Worm (Caenorhabditis elegans) whole organism, young adult: ENCODE data around the gene F44A2.7.

Experiments
- B0019.2 ChIP-seq: fragments of 200-800 bp; sonication (Bioruptor generic); conservative IDR thresholded peaks from 2 replicates; pipeline ENCODE4 v1.3.6; 2022; ENCODE audit warnings: missing genetic modification reagents, missing genetic modification characterization, missing compliant biosample characterization
- B0035.1 ChIP-seq: sonication (generic microtip); optimal IDR thresholded peaks from 2 replicates; lab custom pipeline; 2016; ENCODE audit warnings: missing genetic modification characterization, mild to moderate bottlenecking, missing compliant biosample characterization, missing genotype, missing genetic modification reagents
- B0261.1 ChIP-seq: sonication (generic microtip); optimal IDR thresholded peaks from 2 replicates; lab custom pipeline; 2016; ENCODE audit warnings: mild to moderate bottlenecking, missing genetic modification characterization, moderate library complexity, missing compliant biosample characterization
- D2030.7 ChIP-seq: fragments of 200-800 bp; sonication (Bioruptor generic); IDR thresholded peaks from 2 replicates; pipeline ENCODE4 v1.3.6; 2022; ENCODE audit warnings: missing genetic modification reagents, missing genetic modification characterization, missing compliant biosample characterization
- F57C9.4 ChIP-seq: sonication (generic microtip); optimal IDR thresholded peaks from 2 replicates; lab custom pipeline; 2017; ENCODE audit warnings: mild to moderate bottlenecking, missing genetic modification characterization, missing compliant biosample characterization
- K11D2.4 ChIP-seq: fragments of 200-800 bp; sonication (Bioruptor generic); IDR thresholded peaks from 2 replicates; pipeline ENCODE4 v1.3.6; 2022; ENCODE audit warnings: missing genetic modification reagents, missing genetic modification characterization, missing compliant biosample characterization
- T26A5.8 ChIP-seq: sonication (generic microtip); optimal IDR thresholded peaks from 2 replicates; lab custom pipeline; 2016; ENCODE audit warnings: missing genetic modification characterization, missing compliant biosample characterization
- Y79H2A.3 ChIP-seq: fragments of 200-800 bp; sonication (Bioruptor generic); conservative IDR thresholded peaks from 2 replicates; pipeline ENCODE4 v1.3.6; 2022; ENCODE audit warnings: missing genetic modification reagents, missing genetic modification characterization, missing compliant biosample characterization
- Y95B8A.8 ChIP-seq: fragments of 200-800 bp; sonication (Bioruptor generic); IDR thresholded peaks from 2 replicates; pipeline ENCODE4 v1.3.6; 2022; ENCODE audit warnings: missing genetic modification reagents, missing genetic modification characterization, missing compliant biosample characterization
- ZK185.1 ChIP-seq: sonication (generic microtip); optimal IDR thresholded peaks from 2 replicates; lab custom pipeline; 2016; ENCODE audit warnings: mild to moderate bottlenecking, missing genetic modification characterization, missing compliant biosample characterization; ENCODE audit not compliant: poor library complexity, severe bottlenecking
- akir-1 ChIP-seq: fragments of 200-800 bp; sonication (Bioruptor generic); optimal IDR thresholded peaks from 2 replicates; lab custom pipeline; 2018; ENCODE audit warnings: mild to moderate bottlenecking, missing genetic modification characterization, moderate library complexity, missing compliant biosample characterization
- ama-1 ChIP-seq, 3 experiments: fragments of 150-350 bp in 1 of 3; sonication (generic microtip) in 2 of 3; optimal IDR thresholded peaks; 2 replicates each; lab custom pipeline; 2014 to 2018; ENCODE audit warnings: missing biosample characterization in 2 of 3, missing genetic modification characterization in 2 of 3, missing genetic modification reagents in 2 of 3
- aptf-3 ChIP-seq: fragments of 200-800 bp; sonication (Bioruptor generic); IDR thresholded peaks from 2 replicates; pipeline ENCODE4 v1.3.6; 2022; ENCODE audit warnings: missing genetic modification characterization, missing compliant biosample characterization
- atf-7 ChIP-seq: sonication (generic microtip); optimal IDR thresholded peaks from 2 replicates; lab custom pipeline; 2017; ENCODE audit warnings: mild to moderate bottlenecking, missing genetic modification characterization, missing compliant biosample characterization
- athp-1 ChIP-seq: sonication (generic microtip); optimal IDR thresholded peaks from 2 replicates; lab custom pipeline; 2017; ENCODE audit warnings: mild to moderate bottlenecking, missing genetic modification characterization, missing compliant biosample characterization
- bed-1 ChIP-seq: fragments of 200-800 bp; sonication (Bioruptor generic); IDR thresholded peaks from 2 replicates; pipeline ENCODE4 v1.3.6; 2022; ENCODE audit warnings: missing genetic modification reagents, missing genetic modification characterization, missing compliant biosample characterization
- bed-2 ChIP-seq: fragments of 200-800 bp; sonication (Bioruptor generic); IDR thresholded peaks from 2 replicates; pipeline ENCODE4 v1.3.6; 2022; ENCODE audit warnings: missing genetic modification reagents, missing genetic modification characterization, missing compliant biosample characterization
- ccch-3 ChIP-seq: fragments of 200-800 bp; sonication (Bioruptor generic); optimal IDR thresholded peaks from 2 replicates; lab custom pipeline; 2018; ENCODE audit warnings: mild to moderate bottlenecking, missing genetic modification characterization, missing compliant biosample characterization
- cebp-2 ChIP-seq: fragments of 200-800 bp; sonication (Bioruptor generic); IDR thresholded peaks from 2 replicates; pipeline ENCODE4 v1.3.6; 2022; ENCODE audit warnings: missing genetic modification characterization, missing compliant biosample characterization
- ceh-91 ChIP-seq: fragments of 200-800 bp; sonication (Bioruptor generic); IDR thresholded peaks from 2 replicates; pipeline ENCODE4 v1.3.6; 2022; ENCODE audit warnings: missing genetic modification reagents, missing genetic modification characterization, missing compliant biosample characterization
- chd-7 ChIP-seq: sonication (generic microtip); optimal IDR thresholded peaks from 2 replicates; lab custom pipeline; 2016; ENCODE audit warnings: mild to moderate bottlenecking, missing genetic modification characterization, moderate library complexity, missing compliant biosample characterization
- dox-1 ChIP-seq: fragments of 200-800 bp; sonication (Bioruptor generic); IDR thresholded peaks from 2 replicates; pipeline ENCODE4 v1.3.6; 2022; ENCODE audit warnings: missing genetic modification reagents, missing genetic modification characterization, missing compliant biosample characterization
- egrh-3 ChIP-seq: fragments of 200-800 bp; sonication (Bioruptor generic); IDR thresholded peaks from 2 replicates; pipeline ENCODE4 v1.3.6; 2022; ENCODE audit warnings: missing genetic modification reagents, missing genetic modification characterization, missing compliant biosample characterization
- fkh-3 ChIP-seq: sonication (generic microtip); optimal IDR thresholded peaks from 2 replicates; lab custom pipeline; 2016; ENCODE audit warnings: mild to moderate bottlenecking, missing genetic modification characterization, missing compliant biosample characterization
- lag-1 ChIP-seq: fragments of 200-800 bp; sonication (Bioruptor generic); IDR thresholded peaks from 2 replicates; pipeline ENCODE4 v1.3.6; 2022; ENCODE audit warnings: missing genetic modification reagents, missing genetic modification characterization, missing compliant biosample characterization
- let-526 ChIP-seq: fragments of 200-800 bp; sonication (Bioruptor generic); IDR thresholded peaks from 2 replicates; pipeline ENCODE4 v1.3.6; 2022; ENCODE audit warnings: missing genetic modification reagents, missing genetic modification characterization, missing compliant biosample characterization
- lir-1 ChIP-seq: fragments of 200-800 bp; sonication (Bioruptor generic); conservative IDR thresholded peaks from 2 replicates; pipeline ENCODE4 v1.3.6; 2022; ENCODE audit warnings: missing genetic modification reagents, missing genetic modification characterization, missing compliant biosample characterization
- lsl-1 ChIP-seq: fragments of 200-800 bp; sonication (Bioruptor generic); optimal IDR thresholded peaks from 2 replicates; lab custom pipeline; 2018; ENCODE audit warnings: mild to moderate bottlenecking, missing genetic modification characterization, moderate library complexity, missing compliant biosample characterization
- madf-8 ChIP-seq: fragments of 200-800 bp; sonication (Bioruptor generic); conservative IDR thresholded peaks from 2 replicates; pipeline ENCODE4 v1.3.6; 2022; ENCODE audit warnings: missing genetic modification reagents, missing genetic modification characterization, missing compliant biosample characterization
- mcd-1 ChIP-seq: fragments of 200-800 bp; sonication (Bioruptor generic); IDR thresholded peaks from 2 replicates; pipeline ENCODE4 v1.3.6; 2022; ENCODE audit warnings: missing genetic modification reagents, missing genetic modification characterization, missing compliant biosample characterization
- nfya-1 ChIP-seq: sonication (generic microtip); optimal IDR thresholded peaks from 2 replicates; lab custom pipeline; 2017; ENCODE audit warnings: antibody characterized with exemption, missing compliant biosample characterization, missing genetic modification characterization, borderline replicate concordance; ENCODE audit not compliant: insufficient read depth
- nfya-2 ChIP-seq: fragments of 200-800 bp; sonication (Bioruptor generic); IDR thresholded peaks from 2 replicates; pipeline ENCODE4 v1.3.6; 2022; ENCODE audit warnings: missing genetic modification reagents, missing genetic modification characterization, missing compliant biosample characterization
- nhr-90 ChIP-seq: sonication (generic microtip); optimal IDR thresholded peaks from 2 replicates; lab custom pipeline; 2016; ENCODE audit warnings: missing genotype, mild to moderate bottlenecking, missing genetic modification characterization, missing compliant biosample characterization
- pbrm-1 ChIP-seq: fragments of 200-800 bp; sonication (Bioruptor generic); IDR thresholded peaks from 2 replicates; pipeline ENCODE4 v1.3.6; 2022; ENCODE audit warnings: missing genetic modification reagents, missing genetic modification characterization, missing compliant biosample characterization
- rcor-1 ChIP-seq: fragments of 200-800 bp; sonication (Bioruptor generic); IDR thresholded peaks from 2 replicates; pipeline ENCODE4 v1.3.6; 2022; ENCODE audit warnings: missing genetic modification reagents, missing genetic modification characterization, missing compliant biosample characterization
- repo-1 ChIP-seq: sonication (generic microtip); optimal IDR thresholded peaks from 2 replicates; lab custom pipeline; 2017; ENCODE audit warnings: mild to moderate bottlenecking, missing genetic modification characterization, missing compliant biosample characterization
- sea-2 ChIP-seq: fragments of 200-800 bp; sonication (Bioruptor generic); IDR thresholded peaks from 2 replicates; pipeline ENCODE4 v1.3.6; 2022; ENCODE audit warnings: missing genetic modification characterization, missing compliant biosample characterization
- snpc-4 ChIP-seq, 5 experiments: fragments of 150-350 bp in 1 of 5; sonication (generic microtip) in 4 of 5; optimal IDR thresholded peaks; 2 replicates each; lab custom pipeline; 2014 to 2018; ENCODE audit warnings: missing genetic modification characterization in 5 of 5, missing biosample characterization in 3 of 5, antibody characterized with exemption in 2 of 5, mild to moderate bottlenecking in 2 of 5, missing compliant biosample characterization in 2 of 5, missing genotype in 2 of 5, moderate library complexity in 2 of 5, missing genetic modification reagents in 1 of 5
- sptf-2 ChIP-seq: fragments of 200-800 bp; sonication (Bioruptor generic); optimal IDR thresholded peaks from 2 replicates; lab custom pipeline; 2018; ENCODE audit warnings: mild to moderate bottlenecking, missing genetic modification characterization, missing compliant biosample characterization
- ztf-18 ChIP-seq: sonication (generic microtip); optimal IDR thresholded peaks from 2 replicates; lab custom pipeline; 2016; ENCODE audit warnings: missing genotype, mild to moderate bottlenecking, missing genetic modification characterization, missing compliant biosample characterization
- ztf-25 ChIP-seq: fragments of 200-800 bp; sonication (Bioruptor generic); IDR thresholded peaks from 2 replicates; pipeline ENCODE4 v1.3.6; 2022; ENCODE audit warnings: missing genetic modification reagents, missing genetic modification characterization, missing compliant biosample characterization
- ztf-3 ChIP-seq: fragments of 200-800 bp; sonication (Bioruptor generic); optimal IDR thresholded peaks from 2 replicates; lab custom pipeline; 2018; ENCODE audit warnings: mild to moderate bottlenecking, missing genetic modification characterization, missing compliant biosample characterization
- ztf-6 ChIP-seq: fragments of 200-800 bp; sonication (Bioruptor generic); IDR thresholded peaks from 2 replicates; pipeline ENCODE4 v1.3.6; 2022; ENCODE audit warnings: missing genetic modification reagents, missing genetic modification characterization, missing compliant biosample characterization

Gene F44A2.7

DNA sequence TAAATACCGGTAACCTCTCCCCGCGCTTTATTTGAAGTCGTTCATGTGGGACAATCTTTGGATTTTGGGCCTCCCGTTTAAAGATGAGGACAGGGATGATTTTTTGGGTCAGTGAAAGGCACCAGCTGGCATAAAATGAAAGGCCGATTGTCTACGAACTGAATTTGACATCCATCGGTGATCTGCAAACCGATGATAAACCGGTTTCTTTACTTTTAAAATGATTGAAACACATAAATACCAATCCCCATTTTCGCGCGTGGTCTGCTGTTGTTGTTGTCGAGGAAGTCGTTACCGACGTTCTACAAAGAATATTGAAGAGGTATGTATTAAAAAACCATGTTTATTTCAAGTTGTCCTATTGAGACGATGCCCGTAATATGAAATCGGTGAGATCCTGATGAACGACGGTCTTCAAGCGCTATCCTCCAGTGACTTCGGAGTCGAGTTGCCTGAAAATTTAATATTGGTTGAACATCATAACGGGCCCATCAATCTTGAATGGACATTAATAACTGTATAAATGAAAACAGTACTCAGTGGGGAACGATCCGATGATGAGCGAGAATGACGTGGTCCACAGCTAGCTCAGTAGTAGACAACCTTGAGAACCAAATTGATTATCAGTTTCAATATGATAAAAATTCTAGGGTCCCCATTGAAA lies 21.8 kb downstream of the F44A2.7 start (continued):
- TF ChIP-seq D2030.7 (GFP tag; lab: Robert Waterston, UW) = peak; percentile 49; the same call in 1 of the 2 replicates
- no peak for TF ChIP-seq repo-1
- TF ChIP-seq K11D2.4 (GFP tag; lab: Robert Waterston, UW) = peak; percentile 82
- TF ChIP-seq chd-7 (tag; lab: Kevin White, UChicago) = no peak
- 0 out of 2 replicates have a peak, but pooled peaks have one; percentile 11 for TF ChIP-seq B0019.2 (GFP tag; lab: Robert Waterston, UW)
- no peak for TF ChIP-seq T26A5.8 (tag; lab: Kevin White, UChicago)
- peak; percentile 91 for TF ChIP-seq Y79H2A.3 (GFP tag; lab: Robert Waterston, UW)
- no peak for TF ChIP-seq ztf-18
- peak; percentile 51 for TF ChIP-seq ZK185.1 (tag; lab: Kevin White, UChicago)
- TF ChIP-seq lir-1 (GFP tag; lab: Robert Waterston, UW) = 0 out of 2 replicates have a peak, but pooled peaks have one; percentile 27
- TF ChIP-seq F57C9.4 (tag; lab: Kevin White, UChicago) = no peak
- TF ChIP-seq rcor-1 = peak; percentile 62; the same call in 1 of the 2 replicates
- 0 out of 2 replicates have a peak, but pooled peaks have one; percentile 44 for TF ChIP-seq mcd-1 (GFP tag; lab: Robert Waterston, UW)
- TF ChIP-seq pbrm-1 = peak; percentile 74
- peak; percentile 74; the same call in 1 of the 2 replicates for TF ChIP-seq cebp-2 (GFP tag; lab: Robert Waterston, UW)
- TF ChIP-seq ccch-3 (GFP tag; lab: Kevin White, UChicago) = no peak
- no peak for TF ChIP-seq fkh-3 (tag; lab: Kevin White, UChicago)
- TF ChIP-seq egrh-3 (GFP tag; lab: Robert Waterston, UW) = peak; percentile 31; the same call in 1 of the 2 replicates
- TF ChIP-seq dox-1 (GFP tag; lab: Robert Waterston, UW) = peak; percentile 91
- TF ChIP-seq Y95B8A.8 (GFP tag; lab: Robert Waterston, UW) = peak; percentile 82
- TF ChIP-seq atf-7 = peak; percentile 47
- TF ChIP-seq B0035.1 (tag; lab: Kevin White, UChicago) = no peak
- peak; percentile 60; the same call in 1 of the 2 replicates for TF ChIP-seq ceh-91 (GFP tag; lab: Robert Waterston, UW)
- peak; percentile 21; the same call in 1 of the 2 replicates for TF ChIP-seq let-526 (GFP tag; lab: Robert Waterston, UW)
- no peak for TF ChIP-seq sea-2
- no peak for TF ChIP-seq nfya-2 (GFP tag; lab: Robert Waterston, UW)
- TF ChIP-seq bed-1 (GFP tag; lab: Robert Waterston, UW) = 0 out of 2 replicates have a peak, but pooled peaks have one; percentile 8
- no peak for TF ChIP-seq sptf-2 (GFP tag; lab: Kevin White, UChicago)
- peak; percentile 57; the same call in 1 of the 2 replicates for TF ChIP-seq aptf-3 (GFP tag; lab: Robert Waterston, UW)
- peak; percentile 32 for TF ChIP-seq lsl-1 (GFP tag; lab: Kevin White, UChicago)
- no peak for TF ChIP-seq bed-2 (GFP tag; lab: Robert Waterston, UW)
- peak; percentile 85 for TF ChIP-seq ama-1 (optimal IDR thresholded peaks at IDR 0.05; lab: Kevin White, UChicago)
- TF ChIP-seq ama-1 (GFP tag; optimal IDR thresholded peaks at IDR 0.05; lab: Kevin White, UChicago) = peak in 1 of 2 experiments; percentile 45
- TF ChIP-seq, all 124 proteins: peak for 47

DNA sequence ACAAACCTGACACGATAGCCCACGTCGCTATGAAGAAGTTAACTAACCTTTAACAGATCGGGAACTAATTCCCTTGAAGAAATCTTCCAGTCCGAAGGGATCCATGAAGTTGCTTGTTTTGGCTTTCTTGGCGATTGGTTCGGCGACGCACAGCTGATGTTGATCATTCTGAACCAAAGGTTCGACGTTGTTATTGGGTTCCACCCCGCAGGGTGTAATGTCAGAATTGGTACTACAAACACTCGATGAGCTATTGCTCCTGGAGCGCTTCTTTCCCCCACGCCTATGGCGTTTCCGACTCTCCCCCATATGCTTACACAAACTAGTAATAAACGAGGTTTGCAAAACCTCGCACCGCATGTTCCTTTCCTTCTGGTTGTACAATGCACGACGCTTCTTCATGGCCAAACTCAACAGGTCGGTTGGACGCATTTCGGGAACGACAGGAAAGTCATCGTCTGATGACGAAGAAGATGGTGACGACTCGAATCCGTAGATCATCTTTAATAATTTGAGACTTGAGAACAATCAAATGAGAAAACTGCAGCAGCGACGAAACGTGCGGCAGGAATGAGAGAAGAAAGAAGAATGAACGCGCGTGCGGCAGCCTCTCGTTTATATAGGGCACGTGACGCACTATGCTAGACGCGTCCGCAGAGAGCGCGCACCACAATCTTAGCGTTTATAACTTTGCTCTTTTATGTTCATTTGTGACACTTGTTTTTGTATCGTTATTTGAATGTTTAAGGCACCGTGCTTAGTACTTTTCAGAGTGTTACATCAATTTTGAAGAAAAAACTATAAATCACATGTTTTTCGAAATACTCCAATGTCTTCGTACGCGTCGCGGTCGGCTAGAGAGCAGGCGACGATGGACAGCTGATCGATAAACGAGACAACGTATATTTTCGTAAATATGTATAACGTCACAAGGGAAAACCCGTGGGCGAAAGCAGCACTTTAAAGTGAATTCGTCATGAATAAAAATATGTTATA lies 22.6 kb downstream of the F44A2.7 start, which contains the start of gene tos-1:
Gene tos-1 (minus strand): TSS at position 575 of the 996 bp plus-strand sequence.
- 0 out of 2 replicates have a peak, but pooled peaks have one; percentile 14 for TF ChIP-seq madf-8 (GFP tag; lab: Robert Waterston, UW)
- TF ChIP-seq nhr-90 (tag; lab: Kevin White, UChicago) = peak; percentile 92
- no peak for TF ChIP-seq lag-1 (GFP tag; lab: Robert Waterston, UW)
- TF ChIP-seq nfya-1 (tag; lab: Kevin White, UChicago) = no peak
- peak; percentile 27 for TF ChIP-seq snpc-4 (GFP tag; optimal IDR thresholded peaks at IDR 0.05; lab: Kevin White, UChicago)
- TF ChIP-seq snpc-4 (tag; optimal IDR thresholded peaks at IDR 0.05; lab: Kevin White, UChicago) = peak; percentile 70 to 87 (median 80)
- TF ChIP-seq athp-1 (tag; lab: Kevin White, UChicago) = peak; percentile 98
- TF ChIP-seq akir-1 (GFP tag; lab: Kevin White, UChicago) = peak; percentile 4
- TF ChIP-seq B0261.1 (tag; lab: Kevin White, UChicago) = peak; percentile 43
- 0 out of 2 replicates have a peak, but pooled peaks have one; percentile 52 for TF ChIP-seq ztf-25 (GFP tag; lab: Robert Waterston, UW)
- TF ChIP-seq ztf-6 (GFP tag; lab: Robert Waterston, UW) = peak; percentile 91
- TF ChIP-seq bed-1 (GFP tag; lab: Robert Waterston, UW) = no peak
- TF ChIP-seq ztf-3 (GFP tag; lab: Kevin White, UChicago) = peak; percentile 86
